Fruit fly (Drosophila melanogaster): ENCODE results near the gene arg.

- no peak for TF ChIP-seq Myc (optimal IDR thresholded peaks at IDR 0.05)
- no peak for TF ChIP-seq Sin3A (optimal IDR thresholded peaks at IDR 0.05)
- no peak for TF ChIP-seq ttk (optimal IDR thresholded peaks at IDR 0.05)
These were observed 11.8 kb upstream of the arg start for dm6 chrX:497425-497824.

Measured in Kc167 (cell line).